Fruit fly (Drosophila melanogaster): ENCODE data around the gene CCT2.
A peak's percentile ranks its signal among the peaks of the same experiment; 100 is the strongest.

The CCT2 gene

dm6 chrX:9080962-9081361 lies 8.4 kb upstream of the CCT2 start, which contains the start of the genes CG7246 and HP1b (continued):
- TF ChIP-seq CG4854 (GFP tag; optimal IDR thresholded peaks at IDR 0.05) (peak; percentile 38), peb (GFP tag; IDR thresholded peaks at IDR 0.05) (peak; percentile 60), CG4328 (GFP tag; optimal IDR thresholded peaks at IDR 0.05) (peak; percentile 39), ato (GFP tag; IDR thresholded peaks at IDR 0.05; ENCODE audit: partially characterized antibody) (peak; percentile 57; the same call in 1 of the 2 replicates), nom (GFP tag; optimal IDR thresholded peaks at IDR 0.05) (peak; percentile 41), CG17829 (tag; optimal IDR thresholded peaks at IDR 0.05) (peak; percentile 81), lbe (GFP tag; optimal IDR thresholded peaks at IDR 0.05) (peak; percentile 70), Hr3 (GFP tag; optimal IDR thresholded peaks at IDR 0.05) (peak; percentile 50), psq (GFP tag; optimal IDR thresholded peaks at IDR 0.05) (no peak), fru (optimal IDR thresholded peaks at IDR 0.05) (no peak), nmo (GFP tag; optimal IDR thresholded peaks at IDR 0.05) (peak; percentile 77), bab2 (GFP tag; optimal IDR thresholded peaks at IDR 0.05) (peak; percentile 45), CG10209 (GFP tag; optimal IDR thresholded peaks at IDR 0.05) (peak; percentile 52), eyg (GFP tag; optimal IDR thresholded peaks at IDR 0.05) (no peak), trh (GFP tag; optimal IDR thresholded peaks at IDR 0.05) (peak; percentile 40), Six4 (GFP tag; optimal IDR thresholded peaks at IDR 0.05) (peak; percentile 41), ham (GFP tag; IDR thresholded peaks at IDR 0.05) (no peak), CG5953 (GFP tag; IDR thresholded peaks at IDR 0.05) (peak; percentile 24; the same call in 1 of the 2 replicates), amos (GFP tag; IDR thresholded peaks at IDR 0.05; ENCODE audit: partially characterized antibody) (peak; percentile 68; the same call in 1 of the 2 replicates), CG7928 (GFP tag; optimal IDR thresholded peaks at IDR 0.05) (peak; percentile 33), Adf1 (GFP tag; IDR thresholded peaks at IDR 0.05) (peak; percentile 44; the same call in 1 of the 2 replicates), klu (GFP tag; IDR thresholded peaks at IDR 0.05) (peak; percentile 56; the same call in 1 of the 2 replicates), Dip3 (GFP tag; optimal IDR thresholded peaks at IDR 0.05) (peak; percentile 47), zen2 (GFP tag; IDR thresholded peaks at IDR 0.05; ENCODE audit: partially characterized antibody) (peak; percentile 54; the same call in 1 of the 3 replicates), CG6254 (GFP tag; optimal IDR thresholded peaks at IDR 0.05) (no peak), CG9609 (GFP tag; optimal IDR thresholded peaks at IDR 0.05) (peak; percentile 46), br (optimal IDR thresholded peaks at IDR 0.05) (no peak), CG12659 (GFP tag; optimal IDR thresholded peaks at IDR 0.05) (peak; percentile 69), mam (GFP tag; optimal IDR thresholded peaks at IDR 0.05) (peak; percentile 59), CG16815 (GFP tag; optimal IDR thresholded peaks at IDR 0.05) (peak; percentile 0), hbn (GFP tag; IDR thresholded peaks at IDR 0.05; ENCODE audit: partially characterized antibody) (peak; percentile 75; the same call in 1 of the 2 replicates), CoRest (tag; optimal IDR thresholded peaks at IDR 0.05) (peak; percentile 70), al (GFP tag; IDR thresholded peaks at IDR 0.05) (peak; percentile 51), CG31224 (GFP tag; IDR thresholded peaks at IDR 0.05) (peak; percentile 64), Bdp1 (GFP tag; optimal IDR thresholded peaks at IDR 0.05) (no peak), sqz (GFP tag; optimal IDR thresholded peaks at IDR 0.05) (peak; percentile 26), Max (GFP tag; optimal IDR thresholded peaks at IDR 0.05) (peak; percentile 72), vnd (GFP tag; IDR thresholded peaks at IDR 0.05; ENCODE audit: partially characterized antibody) (peak; percentile 68), sisA (GFP tag; IDR thresholded peaks at IDR 0.05) (peak; percentile 72), wdn (GFP tag; IDR thresholded peaks at IDR 0.05) (peak; percentile 44; the same call in 1 of the 2 replicates), CG5245 (GFP tag; optimal IDR thresholded peaks at IDR 0.05) (peak; percentile 60), eve (GFP tag; optimal IDR thresholded peaks at IDR 0.05) (no peak), CG10274 (GFP tag; optimal IDR thresholded peaks at IDR 0.05) (no peak), twi (tag; optimal IDR thresholded peaks at IDR 0.05) (peak; percentile 49), ttk (GFP tag; IDR thresholded peaks at IDR 0.05) (peak; percentile 73), Deaf1 (tag; optimal IDR thresholded peaks at IDR 0.05) (peak; percentile 27), CG3281 (GFP tag; optimal IDR thresholded peaks at IDR 0.05) (peak; percentile 63), CG2202 (tag; optimal IDR thresholded peaks at IDR 0.05) (peak; percentile 32), en (GFP tag; optimal IDR thresholded peaks at IDR 0.05) (no peak), Hr51 (GFP tag; optimal IDR thresholded peaks at IDR 0.05) (peak; percentile 38 to 61), Taf1 (GFP tag; IDR thresholded peaks at IDR 0.05) (peak; percentile 46; the same call in 1 of the 2 replicates)
